Fruit fly (Drosophila melanogaster) whole organism, embryonic: ENCODE data around the gene CG32812.

Experiments used
- Bgb ChIP-seq: fragments of 200-800 bp; sonication (Bioruptor generic); IDR thresholded peaks from 2 replicates; pipeline ENCODE4 v1.3.6; 2022; ENCODE audit warnings: missing biosample characterization, missing genetic modification characterization; ENCODE audit not compliant: partially characterized antibody
- CG1024 ChIP-seq: fragments of 200-800 bp; sonication (Bioruptor generic); IDR thresholded peaks from 2 replicates; pipeline ENCODE4 v1.3.6; 2022; ENCODE audit warnings: missing biosample characterization, missing genetic modification characterization
- CG11456 ChIP-seq: fragments of 200-800 bp; sonication (Bioruptor generic); IDR thresholded peaks from 3 replicates; pipeline ENCODE4 v1.3.6; 2022; ENCODE audit warnings: missing biosample characterization, missing genetic modification characterization
- CG11696 ChIP-seq: fragments of 200-800 bp; sonication (Bioruptor generic); IDR thresholded peaks from 2 replicates; pipeline ENCODE4 v1.3.6; 2022; ENCODE audit warnings: missing biosample characterization, missing genetic modification characterization
- CG14441 ChIP-seq: fragments of 200-800 bp; sonication (Bioruptor generic); IDR thresholded peaks from 2 replicates; pipeline ENCODE4 v1.3.6; 2022; ENCODE audit warnings: missing biosample characterization, missing genetic modification characterization
- CG14710 ChIP-seq: fragments of 200-800 bp; sonication (Bioruptor generic); optimal IDR thresholded peaks from 3 replicates; lab custom pipeline; 2019; ENCODE audit warnings: missing biosample characterization, mild to moderate bottlenecking, missing genetic modification characterization, moderate library complexity
- CG1647 ChIP-seq: fragments of 200-800 bp; sonication (Bioruptor generic); optimal IDR thresholded peaks from 3 replicates; lab custom pipeline; 2016; ENCODE audit warnings: missing biosample characterization, missing genetic modification characterization
- CG17328 ChIP-seq: fragments of 200-800 bp; sonication (Bioruptor generic); IDR thresholded peaks from 2 replicates; pipeline ENCODE4 v1.3.6; 2022; ENCODE audit warnings: missing biosample characterization, missing genetic modification characterization
- CG1792 ChIP-seq: fragments of 200-800 bp; sonication (Bioruptor generic); optimal IDR thresholded peaks from 2 replicates; lab custom pipeline; 2016; ENCODE audit warnings: missing biosample characterization, missing genetic modification characterization
- CG18262 ChIP-seq: fragments of 200-800 bp; optimal IDR thresholded peaks from 3 replicates; lab custom pipeline; 2019; ENCODE audit warnings: missing biosample characterization, mild to moderate bottlenecking, missing genetic modification characterization, moderate library complexity
- CG18599 ChIP-seq: fragments of 200-800 bp; sonication (Bioruptor generic); optimal IDR thresholded peaks from 3 replicates; lab custom pipeline; 2017; ENCODE audit warnings: missing biosample characterization, missing genetic modification characterization, mild to moderate bottlenecking, moderate library complexity, missing genetic modification reagents
- CG18619 ChIP-seq: fragments of 200-800 bp; sonication (Bioruptor generic); optimal IDR thresholded peaks from 3 replicates; lab custom pipeline; 2017; ENCODE audit warnings: missing biosample characterization, mild to moderate bottlenecking, missing genetic modification characterization
- CG2116 ChIP-seq: fragments of 200-800 bp; sonication (Bioruptor generic); optimal IDR thresholded peaks from 3 replicates; lab custom pipeline; 2018; ENCODE audit warnings: missing biosample characterization, mild to moderate bottlenecking, missing genetic modification characterization
- CG31365 ChIP-seq: fragments of 200-800 bp; sonication (Bioruptor generic); optimal IDR thresholded peaks from 2 replicates; lab custom pipeline; 2018; ENCODE audit warnings: missing biosample characterization, mild to moderate bottlenecking, missing genetic modification characterization
- CG6683 ChIP-seq: fragments of 200-800 bp; sonication (Bioruptor generic); optimal IDR thresholded peaks from 2 replicates; lab custom pipeline; 2017; ENCODE audit warnings: missing biosample characterization, mild to moderate bottlenecking, missing genetic modification characterization, missing genetic modification reagents
- CG9817 ChIP-seq: fragments of 200-800 bp; sonication (Bioruptor generic); optimal IDR thresholded peaks from 2 replicates; lab custom pipeline; 2018; ENCODE audit warnings: missing biosample characterization, mild to moderate bottlenecking, missing genetic modification characterization, moderate library complexity
- Dbx ChIP-seq: fragments of 200-800 bp; sonication (Bioruptor generic); IDR thresholded peaks from 3 replicates; pipeline ENCODE4 v1.3.6; 2022; ENCODE audit warnings: missing biosample characterization, missing genetic modification characterization
- E2f1 ChIP-seq: fragments of 200-800 bp; sonication (Bioruptor generic); IDR thresholded peaks from 2 replicates; pipeline ENCODE4 v1.3.6; 2022; ENCODE audit warnings: missing biosample characterization, missing genetic modification characterization
- Ets65A ChIP-seq: fragments of 200-800 bp; sonication (Bioruptor generic); peaks from one replicate; lab custom pipeline; 2016; ENCODE audit warnings: missing biosample characterization, missing genetic modification characterization
- Fer2 ChIP-seq: fragments of 200-800 bp; sonication (Bioruptor generic); optimal IDR thresholded peaks from 2 replicates; lab custom pipeline; 2018; ENCODE audit warnings: missing biosample characterization, mild to moderate bottlenecking, missing genetic modification characterization, moderate library complexity
- H15 ChIP-seq: fragments of 200-800 bp; sonication (Bioruptor generic); IDR thresholded peaks from 3 replicates; pipeline ENCODE4 v1.3.6; 2022; ENCODE audit warnings: missing biosample characterization, missing genetic modification characterization
- HLH3B ChIP-seq: fragments of 200-800 bp; sonication (Bioruptor generic); IDR thresholded peaks from 2 replicates; pipeline ENCODE4 v1.3.6; 2022; ENCODE audit warnings: missing biosample characterization, missing genetic modification characterization
- HLHmδ ChIP-seq: fragments of 200-800 bp; sonication (Bioruptor generic); optimal IDR thresholded peaks from 2 replicates; lab custom pipeline; 2018; ENCODE audit warnings: missing biosample characterization, mild to moderate bottlenecking, missing genetic modification characterization, moderate library complexity
- Hr3 ChIP-seq: fragments of 200-800 bp; sonication (Bioruptor generic); optimal IDR thresholded peaks from 3 replicates; lab custom pipeline; 2016; ENCODE audit warnings: missing biosample characterization, missing genetic modification characterization
- Meics ChIP-seq: fragments of 200-800 bp; sonication (Bioruptor generic); optimal IDR thresholded peaks from 2 replicates; lab custom pipeline; 2017; ENCODE audit warnings: missing biosample characterization, mild to moderate bottlenecking, missing genetic modification characterization
- Oli ChIP-seq: fragments of 200-800 bp; sonication (Bioruptor generic); optimal IDR thresholded peaks from 2 replicates; lab custom pipeline; 2018; ENCODE audit warnings: missing biosample characterization, mild to moderate bottlenecking, missing genetic modification characterization, moderate library complexity
- PHDP ChIP-seq: fragments of 200-800 bp; sonication (Bioruptor generic); optimal IDR thresholded peaks from 3 replicates; lab custom pipeline; 2018; ENCODE audit warnings: missing biosample characterization, mild to moderate bottlenecking, missing genetic modification characterization, moderate library complexity
- Scr ChIP-seq: fragments of 200-800 bp; sonication (Bioruptor generic); IDR thresholded peaks from 2 replicates; pipeline ENCODE4 v1.3.6; 2022; ENCODE audit warnings: missing biosample characterization, missing genetic modification characterization; ENCODE audit not compliant: partially characterized antibody
- Six4 ChIP-seq: fragments of 200-800 bp; sonication (Bioruptor generic); optimal IDR thresholded peaks from 2 replicates; lab custom pipeline; 2016; ENCODE audit warnings: missing biosample characterization, missing genetic modification characterization
- Ssrp ChIP-seq: fragments of 200-800 bp; sonication (Bioruptor generic); optimal IDR thresholded peaks from 2 replicates; lab custom pipeline; 2018; ENCODE audit warnings: missing biosample characterization, mild to moderate bottlenecking, missing genetic modification characterization, moderate library complexity
- al ChIP-seq: fragments of 200-800 bp; sonication (Bioruptor generic); IDR thresholded peaks from 2 replicates; pipeline ENCODE4 v1.3.6; 2022; ENCODE audit warnings: missing biosample characterization, missing genetic modification characterization
- bsh ChIP-seq, 2 experiments: fragments of 200-800 bp; sonication (Bioruptor generic); optimal IDR thresholded peaks; 2 replicates each; lab custom pipeline; 2017 to 2018; ENCODE audit warnings: mild to moderate bottlenecking in 2 of 2, missing biosample characterization in 2 of 2, missing genetic modification characterization in 2 of 2, moderate library complexity in 1 of 2
- danr ChIP-seq: fragments of 200-800 bp; sonication (Bioruptor generic); IDR thresholded peaks from 2 replicates; pipeline ENCODE4 v1.3.6; 2022; ENCODE audit warnings: missing biosample characterization, missing genetic modification characterization
- fd3F ChIP-seq: fragments of 200-800 bp; sonication (Bioruptor generic); optimal IDR thresholded peaks from 2 replicates; lab custom pipeline; 2018; ENCODE audit warnings: missing biosample characterization, mild to moderate bottlenecking, missing genetic modification characterization, moderate library complexity
- gcm2 ChIP-seq: fragments of 200-800 bp; sonication (Bioruptor generic); optimal IDR thresholded peaks from 2 replicates; lab custom pipeline; 2016; ENCODE audit warnings: missing biosample characterization, missing genetic modification characterization
- gsb ChIP-seq: fragments of 200-800 bp; sonication (Bioruptor generic); IDR thresholded peaks from 2 replicates; pipeline ENCODE4 v1.3.6; 2022; ENCODE audit warnings: missing biosample characterization, missing genetic modification characterization
- hb ChIP-seq: fragments of 200-800 bp; sonication (Bioruptor generic); IDR thresholded peaks from 3 replicates; pipeline ENCODE4 v1.3.6; 2022; ENCODE audit warnings: missing biosample characterization, missing genetic modification characterization; ENCODE audit not compliant: partially characterized antibody
- insv ChIP-seq, 2 experiments: fragments of 200-800 bp; sonication (Bioruptor generic); optimal IDR thresholded peaks; 3 replicates each; lab custom pipeline; 2016 to 2018; ENCODE audit warnings: missing biosample characterization in 2 of 2, missing genetic modification characterization in 2 of 2
- jigr1 ChIP-seq: fragments of 200-800 bp; sonication (Bioruptor generic); IDR thresholded peaks from 3 replicates; pipeline ENCODE4 v1.3.6; 2022; ENCODE audit warnings: missing biosample characterization, missing genetic modification characterization
- ken ChIP-seq: fragments of 200-800 bp; sonication (Bioruptor generic); IDR thresholded peaks from 3 replicates; pipeline ENCODE4 v1.3.6; 2022; ENCODE audit warnings: missing biosample characterization, missing genetic modification characterization
- mam ChIP-seq: fragments of 200-800 bp; sonication (Bioruptor generic); optimal IDR thresholded peaks from 3 replicates; lab custom pipeline; 2016; ENCODE audit warnings: missing biosample characterization, missing genetic modification characterization
- nmo ChIP-seq: fragments of 200-800 bp; sonication (Bioruptor generic); optimal IDR thresholded peaks from 2 replicates; lab custom pipeline; 2018; ENCODE audit warnings: missing biosample characterization, mild to moderate bottlenecking, missing genetic modification characterization, moderate library complexity
- odd ChIP-seq: fragments of 200-800 bp; sonication (Bioruptor generic); optimal IDR thresholded peaks from 2 replicates; lab custom pipeline; 2017; ENCODE audit warnings: missing biosample characterization, mild to moderate bottlenecking, missing genetic modification characterization
- phol ChIP-seq: fragments of 200-800 bp; sonication (Bioruptor generic); optimal IDR thresholded peaks from 3 replicates; lab custom pipeline; 2018; ENCODE audit warnings: missing biosample characterization, mild to moderate bottlenecking, missing genetic modification characterization, moderate library complexity
- prd ChIP-seq, 3 experiments: fragments of >200 bp in 2 of 3; fragments of 200-800 bp in 1 of 3; sonication (Bioruptor generic) in 1 of 3; optimal IDR thresholded peaks in 2 of 3; IDR thresholded peaks in 1 of 3; 2 replicates in 2 of 3; 3 replicates in 1 of 3; pipeline versions ENCODE4 v1.3.6 to Lab custom; 2017 to 2022; ENCODE audit warnings: missing biosample characterization in 1 of 3, missing genetic modification characterization in 1 of 3
- ro ChIP-seq: fragments of 200-800 bp; sonication (Bioruptor generic); IDR thresholded peaks from 2 replicates; pipeline ENCODE4 v1.3.6; 2022; ENCODE audit warnings: missing biosample characterization, missing genetic modification characterization
- row ChIP-seq: fragments of 200-800 bp; sonication (Bioruptor generic); IDR thresholded peaks from 3 replicates; pipeline ENCODE4 v1.3.6; 2022; ENCODE audit warnings: missing biosample characterization, missing genetic modification characterization
- sd ChIP-seq: fragments of 200-800 bp; sonication (Bioruptor generic); optimal IDR thresholded peaks from 3 replicates; lab custom pipeline; 2018; ENCODE audit warnings: missing biosample characterization, mild to moderate bottlenecking, missing genetic modification characterization, moderate library complexity
- slbo ChIP-seq: fragments of 200-800 bp; sonication (Bioruptor generic); IDR thresholded peaks from 2 replicates; pipeline ENCODE4 v1.3.6; 2022; ENCODE audit warnings: missing biosample characterization, missing genetic modification characterization
- tap ChIP-seq: fragments of 200-800 bp; optimal IDR thresholded peaks from 3 replicates; lab custom pipeline; 2019; ENCODE audit warnings: missing biosample characterization, mild to moderate bottlenecking, missing genetic modification characterization, moderate library complexity

Gene CG32812

dm6 chrX:1270655-1271054 is 16.4 kb upstream of the CG32812 start (continued):
- TF ChIP-seq CG2116 (no peak), danr (GFP tag; lab: Robert Waterston, UW) (no peak), PHDP (tag; lab: Kevin White, UChicago) (peak; percentile 27), row (peak; percentile 63), sd (tag; lab: Kevin White, UChicago) (peak; percentile 31), prd (optimal IDR thresholded peaks at IDR 0.05; lab: Kevin White, UChicago) (no peak), prd (GFP tag; IDR thresholded peaks at IDR 0.05; lab: Robert Waterston, UW) (peak; percentile 50; the same call in 2 of the 3 replicates), CG14710 (tag; lab: Kevin White, UChicago) (peak; percentile 51), tap (tag; lab: Kevin White, UChicago) (peak; percentile 29), H15 (0 out of 3 replicates have a peak, but pooled peaks have one; percentile 38), jigr1 (GFP tag; lab: Robert Waterston, UW) (no peak), Oli (tag; lab: Kevin White, UChicago) (peak; percentile 53), CG17328 (GFP tag; lab: Robert Waterston, UW) (no peak), CG11696 (GFP tag; lab: Robert Waterston, UW) (peak; percentile 78), CG18262 (tag; lab: Kevin White, UChicago) (peak; percentile 55), Ets65A (GFP tag; lab: Kevin White, UChicago) (peak; percentile 89), Fer2 (peak; percentile 18), slbo (GFP tag; lab: Robert Waterston, UW) (peak; percentile 59), Meics (peak; percentile 72), ken (GFP tag; lab: Robert Waterston, UW) (0 out of 3 replicates have a peak, but pooled peaks have one; percentile 4), nmo (GFP tag; lab: Kevin White, UChicago) (peak; percentile 53), gcm2 (no peak), CG14441 (GFP tag; lab: Robert Waterston, UW) (peak; percentile 18; the same call in 1 of the 2 replicates), CG18619 (peak; percentile 31), CG1792 (GFP tag; lab: Kevin White, UChicago) (peak; percentile 6), hb (no peak), gsb (GFP tag; lab: Robert Waterston, UW) (no peak), phol (tag; lab: Kevin White, UChicago) (peak; percentile 26), CG1024 (GFP tag; lab: Robert Waterston, UW) (no peak), Dbx (GFP tag; lab: Robert Waterston, UW) (no peak), Six4 (GFP tag; lab: Kevin White, UChicago) (no peak), CG1647 (peak; percentile 1), HLH3B (peak; percentile 39; the same call in 1 of the 2 replicates), insv (GFP tag; optimal IDR thresholded peaks at IDR 0.05; lab: Kevin White, UChicago) (no peak), Scr (GFP tag; lab: Robert Waterston, UW) (no peak), CG31365 (tag; lab: Kevin White, UChicago) (peak; percentile 13), mam (GFP tag; lab: Kevin White, UChicago) (peak; percentile 12), CG11456 (GFP tag; lab: Robert Waterston, UW) (no peak), bsh (GFP tag; optimal IDR thresholded peaks at IDR 0.05; lab: Kevin White, UChicago) (peak in 1 of 2 experiments; percentile 44), E2f1 (GFP tag; lab: Robert Waterston, UW) (no peak), CG6683 (GFP tag; lab: Kevin White, UChicago) (peak; percentile 12), CG18599 (GFP tag; lab: Kevin White, UChicago) (peak; percentile 78), odd (peak; percentile 44), Ssrp (tag; lab: Kevin White, UChicago) (peak; percentile 41), Hr3 (peak; percentile 0), al (GFP tag; lab: Robert Waterston, UW) (peak; percentile 36; the same call in 1 of the 2 replicates), ro (GFP tag; lab: Robert Waterston, UW) (no peak), Bgb (no peak), fd3F (GFP tag; lab: Kevin White, UChicago) (peak; percentile 18), HLHmδ (no peak), CG9817 (tag; lab: Kevin White, UChicago) (peak; percentile 52)
